Worm (Caenorhabditis elegans) whole organism, midembryonic: ENCODE results near the gene vig-1.

ENCODE experiments used
- T22C8.4 ChIP-seq: fragments of 200-800 bp; sonication (Bioruptor generic); IDR thresholded peaks from 2 replicates; pipeline ENCODE4 v1.3.6; 2022; ENCODE audit warnings: missing genetic modification characterization, missing compliant biosample characterization
- cog-1 ChIP-seq: sonication (generic microtip); optimal IDR thresholded peaks from 2 replicates; lab custom pipeline; 2016; ENCODE audit warnings: missing genetic modification characterization, missing compliant biosample characterization
- flt-1 ChIP-seq: fragments of 200-800 bp; sonication (Bioruptor generic); IDR thresholded peaks from 2 replicates; pipeline ENCODE4 v1.3.6; 2022; ENCODE audit warnings: missing genetic modification characterization, missing compliant biosample characterization
- klf-2 ChIP-seq: fragments of 200-800 bp; sonication (Bioruptor generic); conservative IDR thresholded peaks from 2 replicates; pipeline ENCODE4 v1.3.6; 2022; ENCODE audit warnings: missing genetic modification reagents, missing genetic modification characterization, missing compliant biosample characterization
- med-1 ChIP-seq: sonication (generic microtip); optimal IDR thresholded peaks from 2 replicates; lab custom pipeline; 2017; ENCODE audit warnings: missing genetic modification characterization, mild to moderate bottlenecking, missing compliant biosample characterization, antibody characterized with exemption, missing genetic modification reagents; ENCODE audit not compliant: insufficient read depth
- ref-1 ChIP-seq: fragments of 200-800 bp; sonication (Bioruptor generic); conservative IDR thresholded peaks from 2 replicates; pipeline ENCODE4 v1.3.6; 2022; ENCODE audit warnings: missing genetic modification reagents, missing genetic modification characterization, missing compliant biosample characterization
- ztf-23 ChIP-seq: fragments of 200-800 bp; sonication (Bioruptor generic); IDR thresholded peaks from 2 replicates; pipeline ENCODE4 v1.3.6; 2022; ENCODE audit warnings: missing genetic modification reagents, missing genetic modification characterization, missing compliant biosample characterization
- ztf-29 ChIP-seq: fragments of 200-800 bp; sonication (Bioruptor generic); IDR thresholded peaks from 2 replicates; pipeline ENCODE4 v1.3.6; 2022; ENCODE audit warnings: missing genetic modification reagents, missing genetic modification characterization, missing compliant biosample characterization

DNA sequence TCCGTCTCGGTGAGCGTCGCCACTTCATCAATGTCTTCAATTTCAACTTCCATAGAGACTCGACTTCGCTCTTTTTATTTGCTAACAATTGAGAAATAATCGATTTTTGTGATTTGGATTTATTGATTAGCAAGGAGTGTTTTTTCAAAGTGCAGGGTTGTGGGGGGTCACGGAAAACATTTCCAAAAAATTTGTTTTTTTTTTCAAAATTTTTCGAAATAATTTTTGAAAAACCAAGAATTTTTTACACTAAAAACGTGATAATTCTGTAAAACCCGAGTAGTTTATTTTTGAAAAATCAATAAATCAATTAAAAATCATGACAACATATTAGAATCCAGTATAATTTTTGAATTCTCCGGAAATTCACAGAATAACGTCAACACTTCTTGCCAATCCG lies 45.4 kb upstream of the vig-1 start, which contains the start of gene Y57G7A.5:
- no peak for TF ChIP-seq ref-1
- TF ChIP-seq T22C8.4 (GFP tag; lab: Robert Waterston, UW), result no peak
- TF ChIP-seq cog-1 (tag; lab: Kevin White, UChicago), result no peak
- TF ChIP-seq flt-1, result no peak
- TF ChIP-seq ztf-23 (GFP tag; lab: Robert Waterston, UW), result no peak
- TF ChIP-seq ztf-29, result no peak
- no peak for TF ChIP-seq med-1 (GFP tag; lab: Kevin White, UChicago)
- no peak for TF ChIP-seq klf-2 (GFP tag; lab: Robert Waterston, UW)
